Comparison of ENCODE assay signal across 3 fruit fly cellular contexts in genomic region chr3L:2164805-2165204, dm6.
TF ChIP-seq lines count a peak whose summit lies in the region.

No protein-coding gene starts in this region.

- TF ChIP-seq CTCF in whole organism, embryonic (GFP tag; optimal IDR thresholded peaks at IDR 0.05; lab: Kevin White, UChicago) = no peak

TF ChIP-seq in whole organism, embryonic, 481 proteins besides CTCF, POLR2A, EP300 and RAD21 (continues in another document):
- TF ChIP-seq lilli (GFP tag; optimal IDR thresholded peaks at IDR 0.05; lab: Kevin White, UChicago) (peak; percentile 9), Mes4 (GFP tag; optimal IDR thresholded peaks at IDR 0.05; lab: Kevin White, UChicago) (no peak), Neu2 (GFP tag; optimal IDR thresholded peaks at IDR 0.05; lab: Kevin White, UChicago; ENCODE audit: borderline replicate concordance) (no peak), peb (GFP tag; IDR thresholded peaks at IDR 0.05; lab: Robert Waterston, UW) (no peak), CG12236 (GFP tag; optimal IDR thresholded peaks at IDR 0.05; lab: Kevin White, UChicago) (no peak), CG17186 (GFP tag; optimal IDR thresholded peaks at IDR 0.05; lab: Kevin White, UChicago) (no peak), CG32767 (GFP tag; IDR thresholded peaks at IDR 0.05; lab: Robert Waterston, UW) (0 out of 2 replicates have a peak, but pooled peaks have one; percentile 46), CG4282 (GFP tag; optimal IDR thresholded peaks at IDR 0.05; lab: Kevin White, UChicago) (no peak), CG31441 (GFP tag; IDR thresholded peaks at IDR 0.05; lab: Robert Waterston, UW) (0 out of 2 replicates have a peak, but pooled peaks have one; percentile 19), CG14860 (GFP tag; IDR thresholded peaks at IDR 0.05; lab: Robert Waterston, UW; ENCODE audit: partially characterized antibody) (no peak), CG17912 (GFP tag; optimal IDR thresholded peaks at IDR 0.05; lab: Kevin White, UChicago) (no peak), bbx (GFP tag; IDR thresholded peaks at IDR 0.05; lab: Robert Waterston, UW; ENCODE audit: partially characterized antibody) (no peak), Abd-B (GFP tag; optimal IDR thresholded peaks at IDR 0.05; lab: Kevin White, UChicago) (no peak), CG7928 (GFP tag; optimal IDR thresholded peaks at IDR 0.05; lab: Kevin White, UChicago) (no peak), bsh (GFP tag; optimal IDR thresholded peaks at IDR 0.05; lab: Kevin White, UChicago) (peak in 1 of 2 experiments; percentile 38), CG11504 (tag; optimal IDR thresholded peaks at IDR 0.05; lab: Kevin White, UChicago) (peak; percentile 48), nmo (GFP tag; optimal IDR thresholded peaks at IDR 0.05; lab: Kevin White, UChicago) (peak; percentile 15), CG7556 (GFP tag; optimal IDR thresholded peaks at IDR 0.05; lab: Kevin White, UChicago) (no peak), Rx (GFP tag; IDR thresholded peaks at IDR 0.05; lab: Robert Waterston, UW) (no peak), CG18262 (tag; optimal IDR thresholded peaks at IDR 0.05; lab: Kevin White, UChicago) (no peak), ham (GFP tag; IDR thresholded peaks at IDR 0.05; lab: Robert Waterston, UW) (no peak), CG12744 (GFP tag; optimal IDR thresholded peaks at IDR 0.05; lab: Kevin White, UChicago) (no peak), CG2199 (GFP tag; IDR thresholded peaks at IDR 0.05; lab: Robert Waterston, UW) (no peak), CG10267 (tag; optimal IDR thresholded peaks at IDR 0.05; lab: Kevin White, UChicago) (no peak), unpg (GFP tag; optimal IDR thresholded peaks at IDR 0.05; lab: Kevin White, UChicago) (peak; percentile 23), Trl (optimal IDR thresholded peaks at IDR 0.05; lab: Kevin White, UChicago) (no peak), Trl (GFP tag; optimal IDR thresholded peaks at IDR 0.05; lab: Kevin White, UChicago) (no peak), CG3995 (GFP tag; optimal IDR thresholded peaks at IDR 0.05; lab: Kevin White, UChicago) (no peak), ttk (GFP tag; IDR thresholded peaks at IDR 0.05; lab: Robert Waterston, UW) (peak; percentile 34), NC2β (GFP tag; optimal IDR thresholded peaks at IDR 0.05; lab: Kevin White, UChicago) (no peak)

TF ChIP-seq in whole organism, prepupa, 60 proteins besides CTCF, POLR2A, EP300 and RAD21 (continues in another document):
- TF ChIP-seq Eip78C (GFP tag; lab: Kevin White, UChicago) (no peak), spab (GFP tag; optimal IDR thresholded peaks at IDR 0.05; lab: Kevin White, UChicago) (no peak), cyc (GFP tag; optimal IDR thresholded peaks at IDR 0.05; lab: Kevin White, UChicago) (no peak), pdm3 (GFP tag; optimal IDR thresholded peaks at IDR 0.05; lab: Kevin White, UChicago) (no peak), CG8632 (GFP tag; optimal IDR thresholded peaks at IDR 0.05; lab: Kevin White, UChicago) (no peak), Eip93F (GFP tag; optimal IDR thresholded peaks at IDR 0.05; lab: Kevin White, UChicago) (no peak), Blimp-1 (GFP tag; optimal IDR thresholded peaks at IDR 0.05; lab: Kevin White, UChicago) (no peak), CG6792 (GFP tag; optimal IDR thresholded peaks at IDR 0.05; lab: Kevin White, UChicago) (no peak), CG4318 (GFP tag; optimal IDR thresholded peaks at IDR 0.05; lab: Kevin White, UChicago) (no peak), CG6163 (GFP tag; IDR thresholded peaks at IDR 0.05; lab: Robert Waterston, UW) (no peak; the same call in 2 of the 3 replicates), Hr38 (GFP tag; optimal IDR thresholded peaks at IDR 0.05; lab: Kevin White, UChicago) (no peak), CG15336 (GFP tag; IDR thresholded peaks at IDR 0.05; lab: Robert Waterston, UW) (peak; percentile 57), fd59A (GFP tag; optimal IDR thresholded peaks at IDR 0.05; lab: Kevin White, UChicago) (no peak), CG11294 (GFP tag; IDR thresholded peaks at IDR 0.05; lab: Robert Waterston, UW) (no peak), CG10669 (GFP tag; optimal IDR thresholded peaks at IDR 0.05; lab: Kevin White, UChicago) (peak; percentile 12), CG8319 (GFP tag; optimal IDR thresholded peaks at IDR 0.05; lab: Kevin White, UChicago) (no peak), CG9139 (GFP tag; optimal IDR thresholded peaks at IDR 0.05; lab: Kevin White, UChicago) (no peak), CG32006 (GFP tag; optimal IDR thresholded peaks at IDR 0.05; lab: Kevin White, UChicago) (no peak), salr (GFP tag; optimal IDR thresholded peaks at IDR 0.05; lab: Kevin White, UChicago) (no peak), CG10631 (GFP tag; optimal IDR thresholded peaks at IDR 0.05; lab: Kevin White, UChicago) (no peak), vri (GFP tag; optimal IDR thresholded peaks at IDR 0.05; lab: Kevin White, UChicago) (no peak), acj6 (GFP tag; optimal IDR thresholded peaks at IDR 0.05; lab: Kevin White, UChicago) (no peak), CG31627 (GFP tag; optimal IDR thresholded peaks at IDR 0.05; lab: Kevin White, UChicago) (peak; percentile 3), dsx (GFP tag; optimal IDR thresholded peaks at IDR 0.05; lab: Kevin White, UChicago; ENCODE audit: poor library complexity, severe bottlenecking) (no peak), Sox102F (GFP tag; optimal IDR thresholded peaks at IDR 0.05; lab: Kevin White, UChicago) (no peak), OdsH (GFP tag; optimal IDR thresholded peaks at IDR 0.05; lab: Kevin White, UChicago) (no peak), svp (GFP tag; lab: Kevin White, UChicago) (peak; percentile 25), esn (GFP tag; optimal IDR thresholded peaks at IDR 0.05; lab: Kevin White, UChicago) (no peak), CG16779 (tag; optimal IDR thresholded peaks at IDR 0.05; lab: Kevin White, UChicago) (no peak), Eip75B (GFP tag; optimal IDR thresholded peaks at IDR 0.05; lab: Kevin White, UChicago) (no peak), Lpt (GFP tag; optimal IDR thresholded peaks at IDR 0.05; lab: Kevin White, UChicago) (no peak), eg (GFP tag; IDR thresholded peaks at IDR 0.05; lab: Robert Waterston, UW) (peak; percentile 51; the same call in 1 of the 3 replicates), CG8119 (GFP tag; IDR thresholded peaks at IDR 0.05; lab: Robert Waterston, UW) (peak; percentile 37; the same call in 1 of the 3 replicates), achi (GFP tag; optimal IDR thresholded peaks at IDR 0.05; lab: Kevin White, UChicago) (no peak)

TF ChIP-seq in whole organism, pupa, 21 proteins besides CTCF, POLR2A, EP300 and RAD21:
- TF ChIP-seq CG34367 (tag; optimal IDR thresholded peaks at IDR 0.05; lab: Kevin White, UChicago) (no peak), CG32121 (GFP tag; IDR thresholded peaks at IDR 0.05; lab: Robert Waterston, UW) (no peak), CG9948 (tag; optimal IDR thresholded peaks at IDR 0.05; lab: Kevin White, UChicago) (no peak), EcR (GFP tag; optimal IDR thresholded peaks at IDR 0.05; lab: Kevin White, UChicago) (no peak), Pif1A (GFP tag; optimal IDR thresholded peaks at IDR 0.05; lab: Kevin White, UChicago) (no peak), Pif1B (GFP tag; optimal IDR thresholded peaks at IDR 0.05; lab: Kevin White, UChicago) (no peak), rn (GFP tag; IDR thresholded peaks at IDR 0.05; lab: Robert Waterston, UW) (no peak), CG8301 (tag; optimal IDR thresholded peaks at IDR 0.05; lab: Kevin White, UChicago) (peak; percentile 5), gl (tag; optimal IDR thresholded peaks at IDR 0.05; lab: Kevin White, UChicago) (no peak), CG14655 (GFP tag; optimal IDR thresholded peaks at IDR 0.05; lab: Kevin White, UChicago) (peak; percentile 35), Snoo (tag; optimal IDR thresholded peaks at IDR 0.05; lab: Kevin White, UChicago) (no peak), CG13204 (GFP tag; optimal IDR thresholded peaks at IDR 0.05; lab: Kevin White, UChicago) (no peak), fd96Ca (GFP tag; IDR thresholded peaks at IDR 0.05; lab: Robert Waterston, UW) (peak; percentile 47; the same call in 1 of the 3 replicates), CG12605 (GFP tag; IDR thresholded peaks at IDR 0.05; lab: Robert Waterston, UW) (peak; percentile 54; the same call in 1 of the 2 replicates), Ets98B (GFP tag; IDR thresholded peaks at IDR 0.05; lab: Robert Waterston, UW) (0 out of 2 replicates have a peak, but pooled peaks have one; percentile 38), CG8159 (tag; optimal IDR thresholded peaks at IDR 0.05; lab: Kevin White, UChicago) (peak; percentile 9), CG17806 (tag; optimal IDR thresholded peaks at IDR 0.05; lab: Kevin White, UChicago) (no peak), CG15710 (tag; optimal IDR thresholded peaks at IDR 0.05; lab: Kevin White, UChicago) (no peak), CG10348 (GFP tag; IDR thresholded peaks at IDR 0.05; lab: Robert Waterston, UW) (no peak), CG4496 (GFP tag; IDR thresholded peaks at IDR 0.05; lab: Robert Waterston, UW) (0 out of 3 replicates have a peak, but pooled peaks have one; percentile 52), D1 (tag; optimal IDR thresholded peaks at IDR 0.05; lab: Kevin White, UChicago) (no peak)

Comparison
In these comparisons a context has a peak if more than half of its experiments do, and no peak if none do; other contexts are left out.
1. Of the 7 proteins assayed by ChIP-seq in both whole organism, embryonic and whole organism, prepupa: peak only in whole organism, embryonic: Blimp-1, Gug and Sox102F; only in whole organism, prepupa: none; in both: none; in neither: 4.